Worm (Caenorhabditis elegans) whole organism, mixed stage, embryonic: ENCODE data around the gene osm-11.

Experiments
- M03D4.4 ChIP-seq: sonication (generic microtip); optimal IDR thresholded peaks from 2 replicates; lab custom pipeline; 2017; ENCODE audit warnings: mild to moderate bottlenecking, missing genetic modification characterization, missing compliant biosample characterization
- bed-3 ChIP-seq: fragments of 200-800 bp; sonication (Bioruptor generic); optimal IDR thresholded peaks from 3 replicates; lab custom pipeline; 2018; ENCODE audit warnings: mild to moderate bottlenecking, missing genetic modification characterization, moderate library complexity, missing compliant biosample characterization
- blmp-1 ChIP-seq: fragments of 150-350 bp; optimal IDR thresholded peaks from 2 replicates; lab custom pipeline; 2014; ENCODE audit warnings: missing biosample characterization, missing genetic modification characterization
- ceh-39 ChIP-seq: fragments of 150-350 bp; optimal IDR thresholded peaks from 2 replicates; lab custom pipeline; 2014; ENCODE audit warnings: missing biosample characterization, missing genetic modification characterization
- ces-1 ChIP-seq: fragments of 150-350 bp; optimal IDR thresholded peaks from 2 replicates; lab custom pipeline; 2014; ENCODE audit warnings: missing biosample characterization, missing genetic modification reagents, missing genetic modification characterization
- cnd-1 ChIP-seq: fragments of 200-800 bp; sonication (Bioruptor generic); optimal IDR thresholded peaks from 2 replicates; lab custom pipeline; 2018; ENCODE audit warnings: mild to moderate bottlenecking, missing genetic modification characterization, missing compliant biosample characterization
- drap-1 ChIP-seq: fragments of 200-800 bp; sonication (Bioruptor generic); optimal IDR thresholded peaks from 3 replicates; lab custom pipeline; 2018; ENCODE audit warnings: mild to moderate bottlenecking, missing genetic modification characterization, missing compliant biosample characterization
- elt-1 ChIP-seq: sonication (generic microtip); optimal IDR thresholded peaks from 2 replicates; lab custom pipeline; 2017; ENCODE audit warnings: missing genetic modification characterization, mild to moderate bottlenecking, missing compliant biosample characterization, antibody characterized with exemption, moderate library complexity, borderline replicate concordance; ENCODE audit not compliant: insufficient read depth
- elt-3 ChIP-seq: fragments of 150-350 bp; optimal IDR thresholded peaks from 2 replicates; lab custom pipeline; 2014; ENCODE audit warnings: missing biosample characterization, missing genetic modification characterization
- flh-1 ChIP-seq: fragments of 200-800 bp; sonication (Bioruptor generic); optimal IDR thresholded peaks from 2 replicates; lab custom pipeline; 2018; ENCODE audit warnings: mild to moderate bottlenecking, missing genetic modification characterization, moderate library complexity, missing compliant biosample characterization
- ham-2 ChIP-seq: fragments of 200-800 bp; sonication (Bioruptor generic); optimal IDR thresholded peaks from 2 replicates; lab custom pipeline; 2018; ENCODE audit warnings: mild to moderate bottlenecking, missing genetic modification characterization, missing compliant biosample characterization
- hlh-1 ChIP-seq: fragments of 150-350 bp; optimal IDR thresholded peaks from 2 replicates; lab custom pipeline; 2014; ENCODE audit warnings: missing biosample characterization, missing genetic modification reagents, missing genetic modification characterization
- lin-32 ChIP-seq: fragments of 200-800 bp; sonication (Bioruptor generic); optimal IDR thresholded peaks from 2 replicates; lab custom pipeline; 2018; ENCODE audit warnings: mild to moderate bottlenecking, missing genetic modification characterization, missing compliant biosample characterization
- lsy-2 ChIP-seq: fragments of 150-350 bp; optimal IDR thresholded peaks from 2 replicates; lab custom pipeline; 2014; ENCODE audit warnings: missing biosample characterization, missing genetic modification characterization
- mab-5 ChIP-seq: fragments of 150-350 bp; optimal IDR thresholded peaks from 2 replicates; lab custom pipeline; 2014; ENCODE audit warnings: missing biosample characterization, missing genetic modification characterization
- mls-2 ChIP-seq: sonication (generic microtip); optimal IDR thresholded peaks from 2 replicates; lab custom pipeline; 2016; ENCODE audit warnings: mild to moderate bottlenecking, missing genetic modification characterization, moderate library complexity, missing compliant biosample characterization
- nhr-12 ChIP-seq: fragments of 150-350 bp; optimal IDR thresholded peaks from 2 replicates; lab custom pipeline; 2014; ENCODE audit warnings: missing biosample characterization, missing genetic modification characterization
- nhr-2 ChIP-seq: fragments of 150-350 bp; optimal IDR thresholded peaks from 2 replicates; lab custom pipeline; 2014; ENCODE audit warnings: missing biosample characterization, missing genetic modification characterization
- nhr-237 ChIP-seq: fragments of 150-350 bp; optimal IDR thresholded peaks from 2 replicates; lab custom pipeline; 2014; ENCODE audit warnings: missing biosample characterization, missing genetic modification characterization
- pha-4 ChIP-seq: fragments of 150-350 bp; optimal IDR thresholded peaks from 2 replicates; lab custom pipeline; 2018; ENCODE audit warnings: missing biosample characterization, missing genetic modification reagents, missing genetic modification characterization
- sem-2 ChIP-seq: fragments of 200-800 bp; sonication (Bioruptor generic); optimal IDR thresholded peaks from 2 replicates; lab custom pipeline; 2018; ENCODE audit warnings: mild to moderate bottlenecking, missing genetic modification characterization, missing compliant biosample characterization
- snpc-4 ChIP-seq: fragments of 150-350 bp; optimal IDR thresholded peaks from 2 replicates; lab custom pipeline; 2014; ENCODE audit warnings: missing biosample characterization, missing genetic modification characterization
- sptf-1 ChIP-seq: sonication (generic microtip); optimal IDR thresholded peaks from 2 replicates; lab custom pipeline; 2017; ENCODE audit warnings: mild to moderate bottlenecking, missing genetic modification characterization, moderate library complexity, missing compliant biosample characterization
- tbx-8 ChIP-seq: fragments of 200-800 bp; sonication (Bioruptor generic); optimal IDR thresholded peaks from 2 replicates; lab custom pipeline; 2018; ENCODE audit warnings: mild to moderate bottlenecking, missing genetic modification characterization, moderate library complexity, missing compliant biosample characterization
- unc-120 ChIP-seq: sonication (generic microtip); optimal IDR thresholded peaks from 2 replicates; lab custom pipeline; 2017; ENCODE audit warnings: missing genetic modification characterization, missing compliant biosample characterization; ENCODE audit not compliant: poor library complexity, severe bottlenecking
- unc-62 ChIP-seq: fragments of 150-350 bp; optimal IDR thresholded peaks from 2 replicates; lab custom pipeline; 2014; ENCODE audit warnings: missing biosample characterization, missing genetic modification reagents, missing genetic modification characterization
- zip-8 ChIP-seq: fragments of 150-350 bp; optimal IDR thresholded peaks from 2 replicates; lab custom pipeline; 2014; ENCODE audit warnings: missing biosample characterization, missing genetic modification characterization
- ztf-11 ChIP-seq: fragments of 150-350 bp; optimal IDR thresholded peaks from 2 replicates; lab custom pipeline; 2014; ENCODE audit warnings: missing biosample characterization, missing genetic modification characterization

osm-11 gene

ce11 chrX:17424595-17424913 lies 3.2 kb upstream of the osm-11 start:
- TF ChIP-seq lin-32 (GFP tag; lab: Kevin White, UChicago) (no peak), nhr-2 (tag; lab: Kevin White, UChicago) (no peak), hlh-1 (tag; lab: Kevin White, UChicago) (no peak), pha-4 (tag; lab: Kevin White, UChicago) (no peak), drap-1 (GFP tag; lab: Kevin White, UChicago) (no peak), cnd-1 (tag; lab: Kevin White, UChicago) (no peak), bed-3 (GFP tag; lab: Kevin White, UChicago) (no peak), elt-1 (tag; lab: Kevin White, UChicago) (no peak), mls-2 (no peak), blmp-1 (tag; lab: Kevin White, UChicago) (no peak), mab-5 (tag; lab: Kevin White, UChicago) (no peak), elt-3 (tag; lab: Kevin White, UChicago) (no peak)

ce11 chrX:17423894-17424594 lies 2.7 kb upstream of the osm-11 start:
- no peak for TF ChIP-seq lin-32 (GFP tag; lab: Kevin White, UChicago)
- TF ChIP-seq blmp-1 (tag; lab: Kevin White, UChicago): no peak
- no peak for TF ChIP-seq tbx-8
- TF ChIP-seq elt-1 (tag; lab: Kevin White, UChicago): no peak
- TF ChIP-seq nhr-12 (tag; lab: Kevin White, UChicago): no peak
- no peak for TF ChIP-seq nhr-2 (tag; lab: Kevin White, UChicago)
- TF ChIP-seq pha-4 (tag; lab: Kevin White, UChicago): no peak
- TF ChIP-seq unc-62 (GFP tag; lab: Kevin White, UChicago): no peak
- no peak for TF ChIP-seq ztf-11
- TF ChIP-seq mls-2: no peak
- no peak for TF ChIP-seq snpc-4
- no peak for TF ChIP-seq zip-8
- TF ChIP-seq unc-120 (tag; lab: Kevin White, UChicago): no peak
- no peak for TF ChIP-seq M03D4.4
- TF ChIP-seq ces-1 (GFP tag; lab: Kevin White, UChicago): no peak
- TF ChIP-seq lsy-2 (tag; lab: Kevin White, UChicago): no peak
- no peak for TF ChIP-seq elt-3 (tag; lab: Kevin White, UChicago)
- no peak for TF ChIP-seq ceh-39 (tag; lab: Kevin White, UChicago)
- TF ChIP-seq, all 35 proteins: peak for 0

ce11 chrX:17422593-17422992 lies 1.2 kb upstream of the osm-11 start:
- TF ChIP-seq sem-2 (GFP tag; lab: Kevin White, UChicago) (no peak), mls-2 (no peak), cnd-1 (tag; lab: Kevin White, UChicago) (no peak), flh-1 (no peak), mab-5 (tag; lab: Kevin White, UChicago) (no peak), hlh-1 (tag; lab: Kevin White, UChicago) (no peak), M03D4.4 (no peak)

ce11 chrX:17420585-17421459 lies 560 bp downstream of the osm-11 start:
- TF ChIP-seq tbx-8 (no peak), nhr-2 (tag; lab: Kevin White, UChicago) (no peak), lsy-2 (tag; lab: Kevin White, UChicago) (no peak), ces-1 (GFP tag; lab: Kevin White, UChicago) (no peak), sptf-1 (tag; lab: Kevin White, UChicago) (no peak), ztf-11 (no peak), nhr-237 (tag; lab: Kevin White, UChicago) (no peak), nhr-12 (tag; lab: Kevin White, UChicago) (no peak), flh-1 (no peak), elt-3 (tag; lab: Kevin White, UChicago) (no peak), pha-4 (tag; lab: Kevin White, UChicago) (no peak), ceh-39 (tag; lab: Kevin White, UChicago) (no peak), ham-2 (no peak)
